Fruit fly (Drosophila melanogaster): Measurements from ENCODE around the gene Prx4.

Prx4 gene

dm6 chr3L:3046325-3047156 is 4.4 kb downstream of the Prx4 start, which contains the start of the genes scramb2 and Sk2:
scramb2 (minus strand) TSS chr3L:3046812.
Sk2 (plus strand) TSS chr3L:3047087.
- TF ChIP-seq CG17801 (GFP tag; optimal IDR thresholded peaks at IDR 0.05; ENCODE audit: partially characterized antibody): peak; percentile 94

- TF ChIP-seq CG17801 (GFP tag; optimal IDR thresholded peaks at IDR 0.05; ENCODE audit: partially characterized antibody): no peak
Observed at dm6 chr3L:3048647-3049046, 6.5 kb downstream of the Prx4 start.

dm6 chr3L:3050185-3050584 is 8.0 kb downstream of the Prx4 start, which contains the start of gene CG32485:
CG32485 (plus strand) TSS chr3L:3050323.
- TF ChIP-seq CG17801 (GFP tag; optimal IDR thresholded peaks at IDR 0.05; ENCODE audit: partially characterized antibody): peak; percentile 86

- TF ChIP-seq CG17801 (GFP tag; optimal IDR thresholded peaks at IDR 0.05; ENCODE audit: partially characterized antibody): peak; percentile 54
Observed at dm6 chr3L:3052110-3052871, 10.1 kb downstream of the Prx4 start, which contains the start of gene CG1271. CG1271 (plus strand) TSS chr3L:3052514.

- TF ChIP-seq CG17801 (GFP tag; optimal IDR thresholded peaks at IDR 0.05; ENCODE audit: partially characterized antibody): no peak
Observed at dm6 chr3L:3054099-3054498, 11.9 kb downstream of the Prx4 start.

- peak; percentile 1 for TF ChIP-seq CG17801 (GFP tag; optimal IDR thresholded peaks at IDR 0.05; ENCODE audit: partially characterized antibody)
Observed at dm6 chr3L:3054851-3055250, 12.7 kb downstream of the Prx4 start, which contains the start of gene CG16753. CG16753 (plus strand) TSS chr3L:3055079.

- TF ChIP-seq CG17801 (GFP tag; optimal IDR thresholded peaks at IDR 0.05; ENCODE audit: partially characterized antibody): no peak
Observed at dm6 chr3L:3058970-3059883, 17.1 kb downstream of the Prx4 start.

dm6 chr3L:3060054-3060979 is 18.2 kb downstream of the Prx4 start:
- TF ChIP-seq CG17801 (GFP tag; optimal IDR thresholded peaks at IDR 0.05; ENCODE audit: partially characterized antibody): peak; percentile 99

dm6 chr3L:3069774-3070173 is 27.6 kb downstream of the Prx4 start:
- TF ChIP-seq CG17801 (GFP tag; optimal IDR thresholded peaks at IDR 0.05; ENCODE audit: partially characterized antibody): no peak

- peak; percentile 83 for TF ChIP-seq CG17801 (GFP tag; optimal IDR thresholded peaks at IDR 0.05; ENCODE audit: partially characterized antibody)
Observed at dm6 chr3L:3070274-3071204, 28.4 kb downstream of the Prx4 start, which contains the start of the genes CG32486 and PAN3. CG32486 (minus strand) TSS chr3L:3070839. PAN3 (plus strand) TSS chr3L:3071133.

- no peak for TF ChIP-seq CG17801 (GFP tag; optimal IDR thresholded peaks at IDR 0.05; ENCODE audit: partially characterized antibody)
Observed at dm6 chr3L:3071675-3072583, 29.8 kb downstream of the Prx4 start.

All from ovary, adult (tissue).